Worm (Caenorhabditis elegans): ENCODE results near the gene C40A11.8.

Gene C40A11.8

DNA sequence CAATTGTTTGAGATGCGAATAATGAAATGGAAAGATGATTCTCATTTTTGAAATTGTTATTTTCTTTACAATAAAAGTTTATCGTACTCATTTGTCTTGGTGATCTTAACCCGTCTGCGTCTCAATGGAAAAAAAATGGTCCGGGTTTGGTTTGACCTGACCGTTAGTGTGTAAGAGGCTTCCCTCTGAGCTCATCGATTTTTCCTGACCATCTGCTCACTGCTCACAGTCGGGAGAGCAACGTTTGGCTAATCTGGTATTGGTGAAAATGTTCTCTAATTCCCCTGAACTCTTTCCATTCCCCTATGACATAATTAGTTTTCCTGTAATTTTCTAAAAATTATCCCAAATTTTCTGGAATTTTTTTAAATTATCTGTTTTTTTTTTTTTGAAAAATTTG is 11.8 kb downstream of the C40A11.8 start:
- TF ChIP-seq ceh-13 (GFP tag; optimal IDR thresholded peaks at IDR 0.05) = no peak
- TF ChIP-seq ceh-36 (tag; optimal IDR thresholded peaks at IDR 0.05) = no peak
- TF ChIP-seq pes-1 (GFP tag; IDR thresholded peaks at IDR 0.05) = no peak
- TF ChIP-seq B0310.2 (tag; optimal IDR thresholded peaks at IDR 0.05) = no peak
- no peak for TF ChIP-seq aly-1 (tag; optimal IDR thresholded peaks at IDR 0.05)
- no peak for TF ChIP-seq ets-7 (tag; optimal IDR thresholded peaks at IDR 0.05)
- no peak for TF ChIP-seq sea-1 (GFP tag; conservative IDR thresholded peaks at IDR 0.05)
- TF ChIP-seq hnd-1 (tag; optimal IDR thresholded peaks at IDR 0.05) = no peak
- TF ChIP-seq tra-4 (tag; optimal IDR thresholded peaks at IDR 0.05) = no peak
- TF ChIP-seq ama-1 (optimal IDR thresholded peaks at IDR 0.05) = no peak
- TF ChIP-seq F13C5.2 (tag; optimal IDR thresholded peaks at IDR 0.05) = no peak
- no peak for TF ChIP-seq hmg-4 (GFP tag; optimal IDR thresholded peaks at IDR 0.05)
- no peak for TF ChIP-seq tbx-37 (GFP tag; conservative IDR thresholded peaks at IDR 0.05)
- no peak for TF ChIP-seq hmbx-1 (tag; optimal IDR thresholded peaks at IDR 0.05)

DNA sequence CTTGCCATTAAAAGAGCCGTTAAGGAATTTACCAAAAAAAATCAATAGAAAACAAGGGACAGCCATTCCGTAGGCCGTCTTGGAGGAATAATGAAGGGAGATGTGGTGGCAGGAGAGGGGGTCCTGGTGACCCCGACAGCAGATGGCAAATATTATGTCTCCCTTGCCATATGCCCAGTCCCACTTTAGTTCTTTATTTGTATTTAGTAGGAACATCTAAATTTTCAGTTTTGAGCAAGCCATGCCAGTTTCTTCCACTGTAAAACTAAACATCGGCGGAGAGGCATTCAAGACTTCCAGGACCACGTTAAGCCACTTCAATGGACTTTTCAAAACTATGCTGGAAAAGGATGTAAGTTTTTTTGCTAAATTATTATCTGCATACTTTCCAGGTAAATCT is 13.5 kb downstream of the C40A11.8 start, which contains the start of gene C40A11.4:
C40A11.4 (plus strand) TSS at position 188 of the 400 bp plus-strand sequence.
- TF ChIP-seq tra-4 (tag; optimal IDR thresholded peaks at IDR 0.05) = no peak
- no peak for TF ChIP-seq hmg-4 (GFP tag; optimal IDR thresholded peaks at IDR 0.05)
- TF ChIP-seq pes-1 (GFP tag; IDR thresholded peaks at IDR 0.05) = no peak
- TF ChIP-seq ceh-13 (GFP tag; optimal IDR thresholded peaks at IDR 0.05) = no peak
- no peak for TF ChIP-seq flt-1 (GFP tag; IDR thresholded peaks at IDR 0.05)
- TF ChIP-seq F13C5.2 (tag; optimal IDR thresholded peaks at IDR 0.05) = no peak
- no peak for TF ChIP-seq B0310.2 (tag; optimal IDR thresholded peaks at IDR 0.05)
- no peak for TF ChIP-seq ama-1 (optimal IDR thresholded peaks at IDR 0.05)
- no peak for TF ChIP-seq ceh-36 (tag; optimal IDR thresholded peaks at IDR 0.05)
- TF ChIP-seq ets-7 (tag; optimal IDR thresholded peaks at IDR 0.05) = no peak
- no peak for TF ChIP-seq tbx-37 (GFP tag; conservative IDR thresholded peaks at IDR 0.05)
- TF ChIP-seq tbx-11 (GFP tag; IDR thresholded peaks at IDR 0.05) = no peak
- no peak for TF ChIP-seq scrt-1 (GFP tag; IDR thresholded peaks at IDR 0.05)

DNA sequence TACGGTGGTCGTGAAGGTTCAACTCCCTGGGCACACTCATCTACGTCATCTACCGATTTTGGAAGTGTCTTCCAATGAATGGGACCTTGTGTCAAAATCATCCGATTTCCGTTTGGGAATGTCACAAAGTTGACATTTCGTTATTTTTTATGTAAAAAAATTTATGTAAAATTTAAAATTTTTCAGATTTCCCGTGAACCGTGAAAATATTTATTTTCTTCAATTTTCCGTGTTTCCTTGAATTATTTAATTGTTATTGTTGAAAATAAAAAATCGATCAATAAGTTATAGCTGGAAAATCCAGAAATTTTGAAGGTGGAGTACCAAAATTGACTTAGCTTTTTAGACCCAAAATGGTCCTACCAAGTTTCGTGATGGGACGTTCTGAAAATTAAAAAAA is 15.1 kb downstream of the C40A11.8 start, which contains the start of gene hpo-7:
hpo-7 (minus strand) TSS at position 101 of the 400 bp plus-strand sequence.
- TF ChIP-seq tbx-37 (GFP tag; conservative IDR thresholded peaks at IDR 0.05) = no peak
- no peak for TF ChIP-seq hmbx-1 (tag; optimal IDR thresholded peaks at IDR 0.05)
- no peak for TF ChIP-seq ceh-13 (GFP tag; optimal IDR thresholded peaks at IDR 0.05)
- TF ChIP-seq scrt-1 (GFP tag; IDR thresholded peaks at IDR 0.05) = no peak
- TF ChIP-seq hnd-1 (tag; optimal IDR thresholded peaks at IDR 0.05) = no peak
- TF ChIP-seq ama-1 (optimal IDR thresholded peaks at IDR 0.05) = no peak
- no peak for TF ChIP-seq B0310.2 (tag; optimal IDR thresholded peaks at IDR 0.05)
- TF ChIP-seq pes-1 (GFP tag; IDR thresholded peaks at IDR 0.05) = no peak
- TF ChIP-seq tbx-11 (GFP tag; IDR thresholded peaks at IDR 0.05) = no peak
- no peak for TF ChIP-seq tra-4 (tag; optimal IDR thresholded peaks at IDR 0.05)

DNA sequence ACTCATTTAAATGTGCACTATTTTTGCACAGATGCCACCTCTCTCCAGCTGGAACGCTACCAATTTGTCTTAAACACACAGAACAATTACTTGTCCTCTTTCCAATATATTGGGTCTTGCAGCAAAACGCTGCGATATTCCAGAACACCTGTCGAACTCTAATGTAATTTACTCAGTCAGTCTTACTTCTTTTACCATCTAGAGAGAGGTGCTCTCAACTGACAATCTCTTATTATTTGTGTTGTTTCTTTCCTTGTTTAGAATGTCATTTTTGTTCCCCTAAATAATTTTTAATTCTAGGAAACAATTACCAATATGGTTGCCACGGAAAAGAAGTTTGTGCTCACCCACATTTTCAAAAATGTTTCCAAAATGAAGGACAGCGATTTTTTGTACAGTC is 20.0 kb downstream of the C40A11.8 start, which contains the start of gene sdz-28:
sdz-28 (plus strand) TSS at position 301 of the 400 bp plus-strand sequence.
- TF ChIP-seq flt-1 (GFP tag; IDR thresholded peaks at IDR 0.05) (no peak), aly-1 (tag; optimal IDR thresholded peaks at IDR 0.05) (no peak), pes-1 (GFP tag; IDR thresholded peaks at IDR 0.05) (no peak), sea-1 (GFP tag; conservative IDR thresholded peaks at IDR 0.05) (no peak), ama-1 (optimal IDR thresholded peaks at IDR 0.05) (no peak), scrt-1 (GFP tag; IDR thresholded peaks at IDR 0.05) (no peak), hnd-1 (tag; optimal IDR thresholded peaks at IDR 0.05) (no peak), tbx-37 (GFP tag; conservative IDR thresholded peaks at IDR 0.05) (no peak)

DNA sequence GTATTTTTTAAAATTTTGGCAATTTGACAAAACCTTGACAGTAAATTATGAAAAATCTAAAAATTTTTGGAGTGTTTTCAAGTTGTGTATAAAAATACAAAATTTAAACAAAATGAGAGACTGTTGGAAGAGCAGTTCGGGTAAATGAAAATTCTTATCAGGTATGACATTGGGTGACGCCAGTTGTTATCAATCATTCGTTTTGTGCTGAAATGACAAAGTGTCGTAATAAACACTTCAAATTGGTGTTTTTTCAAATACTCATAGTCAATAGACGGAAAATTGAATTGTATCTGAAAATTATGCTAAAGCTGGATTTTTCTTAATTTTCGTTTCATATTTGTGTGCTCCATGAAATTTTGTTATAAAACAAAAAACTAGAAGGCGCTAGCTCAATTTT is 28.0 kb downstream of the C40A11.8 start:
- TF ChIP-seq ama-1 (optimal IDR thresholded peaks at IDR 0.05) (no peak), hmg-4 (GFP tag; optimal IDR thresholded peaks at IDR 0.05) (no peak), ceh-36 (tag; optimal IDR thresholded peaks at IDR 0.05) (no peak), ets-7 (tag; optimal IDR thresholded peaks at IDR 0.05) (no peak), tra-4 (tag; optimal IDR thresholded peaks at IDR 0.05) (no peak), hnd-1 (tag; optimal IDR thresholded peaks at IDR 0.05) (no peak), sea-1 (GFP tag; conservative IDR thresholded peaks at IDR 0.05) (no peak), scrt-1 (GFP tag; IDR thresholded peaks at IDR 0.05) (no peak), B0310.2 (tag; optimal IDR thresholded peaks at IDR 0.05) (no peak), aly-1 (tag; optimal IDR thresholded peaks at IDR 0.05) (no peak), ceh-13 (GFP tag; optimal IDR thresholded peaks at IDR 0.05) (no peak), tbx-37 (GFP tag; conservative IDR thresholded peaks at IDR 0.05) (no peak)

DNA sequence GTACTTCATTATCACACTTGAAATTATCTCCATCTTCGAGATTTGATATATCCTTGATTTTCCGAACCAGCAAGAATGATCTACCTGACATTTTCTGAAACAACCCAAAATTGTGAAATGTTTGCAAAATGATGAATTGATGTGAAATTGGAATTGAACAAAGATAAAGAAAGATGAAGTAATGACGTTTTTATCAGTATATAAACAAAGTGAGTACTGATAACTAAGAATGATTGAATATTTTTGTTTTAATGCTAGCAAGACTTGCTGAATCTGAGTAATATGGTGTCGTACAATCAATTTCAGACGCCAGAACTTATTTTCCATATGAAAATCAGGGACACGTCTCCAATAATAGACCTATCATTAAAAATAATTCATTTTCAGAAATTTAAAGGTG is 28.6 kb downstream of the C40A11.8 start, which contains the start of gene math-37:
math-37 (minus strand) TSS at position 101 of the 400 bp plus-strand sequence.
- no peak for TF ChIP-seq tbx-11 (GFP tag; IDR thresholded peaks at IDR 0.05)
- no peak for TF ChIP-seq flt-1 (GFP tag; IDR thresholded peaks at IDR 0.05)
- no peak for TF ChIP-seq B0310.2 (tag; optimal IDR thresholded peaks at IDR 0.05)
- no peak for TF ChIP-seq ceh-13 (GFP tag; optimal IDR thresholded peaks at IDR 0.05)
- no peak for TF ChIP-seq ama-1 (optimal IDR thresholded peaks at IDR 0.05)
- TF ChIP-seq pes-1 (GFP tag; IDR thresholded peaks at IDR 0.05) = no peak
- no peak for TF ChIP-seq sea-1 (GFP tag; conservative IDR thresholded peaks at IDR 0.05)
- TF ChIP-seq F13C5.2 (tag; optimal IDR thresholded peaks at IDR 0.05) = no peak
- TF ChIP-seq hnd-1 (tag; optimal IDR thresholded peaks at IDR 0.05) = no peak
- no peak for TF ChIP-seq ceh-36 (tag; optimal IDR thresholded peaks at IDR 0.05)
- no peak for TF ChIP-seq hmg-4 (GFP tag; optimal IDR thresholded peaks at IDR 0.05)
- no peak for TF ChIP-seq aly-1 (tag; optimal IDR thresholded peaks at IDR 0.05)
- TF ChIP-seq tra-4 (tag; optimal IDR thresholded peaks at IDR 0.05) = no peak
- no peak for TF ChIP-seq ets-7 (tag; optimal IDR thresholded peaks at IDR 0.05)
- TF ChIP-seq hmbx-1 (tag; optimal IDR thresholded peaks at IDR 0.05) = no peak
- no peak for TF ChIP-seq tbx-37 (GFP tag; conservative IDR thresholded peaks at IDR 0.05)
- no peak for TF ChIP-seq scrt-1 (GFP tag; IDR thresholded peaks at IDR 0.05)

DNA sequence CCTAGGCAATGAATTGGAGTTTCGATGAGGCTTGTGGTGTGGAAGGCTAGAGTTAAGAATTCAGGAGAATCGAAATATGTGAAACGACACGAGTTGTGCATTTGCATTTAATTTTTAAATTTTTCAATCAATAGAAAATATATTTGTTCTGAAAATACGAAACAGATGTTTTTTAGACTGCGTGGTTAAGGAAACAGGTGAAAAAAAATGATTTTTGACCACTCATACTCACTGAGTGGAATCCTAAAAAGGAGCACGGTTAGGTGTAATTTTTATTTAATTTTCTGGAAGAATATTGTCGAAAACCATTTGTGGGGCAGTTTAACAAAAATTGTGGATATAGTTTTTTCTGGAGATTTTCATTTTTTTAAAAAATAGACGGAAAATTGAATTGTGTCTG is 33.9 kb downstream of the C40A11.8 start, which contains the start of gene srh-195:
srh-195 (minus strand) TSS at position 101 of the 400 bp plus-strand sequence.
- TF ChIP-seq hmbx-1 (tag; optimal IDR thresholded peaks at IDR 0.05) (no peak), ceh-36 (tag; optimal IDR thresholded peaks at IDR 0.05) (no peak), hmg-4 (GFP tag; optimal IDR thresholded peaks at IDR 0.05) (no peak), sea-1 (GFP tag; conservative IDR thresholded peaks at IDR 0.05) (no peak), ets-7 (tag; optimal IDR thresholded peaks at IDR 0.05) (no peak), hnd-1 (tag; optimal IDR thresholded peaks at IDR 0.05) (no peak), B0310.2 (tag; optimal IDR thresholded peaks at IDR 0.05) (no peak), F13C5.2 (tag; optimal IDR thresholded peaks at IDR 0.05) (no peak)

Measured in whole organism, early embryonic.